Fruit fly (Drosophila melanogaster) whole organism, larva: ENCODE measurements around the gene CG13284.

Experiments used
- noc ChIP-seq: fragments of 200-800 bp; sonication (Bioruptor generic); optimal IDR thresholded peaks from 3 replicates; lab custom pipeline; 2019; ENCODE audit warnings: missing biosample characterization, mild to moderate bottlenecking, missing genetic modification characterization, moderate library complexity

CG13284 gene

DNA sequence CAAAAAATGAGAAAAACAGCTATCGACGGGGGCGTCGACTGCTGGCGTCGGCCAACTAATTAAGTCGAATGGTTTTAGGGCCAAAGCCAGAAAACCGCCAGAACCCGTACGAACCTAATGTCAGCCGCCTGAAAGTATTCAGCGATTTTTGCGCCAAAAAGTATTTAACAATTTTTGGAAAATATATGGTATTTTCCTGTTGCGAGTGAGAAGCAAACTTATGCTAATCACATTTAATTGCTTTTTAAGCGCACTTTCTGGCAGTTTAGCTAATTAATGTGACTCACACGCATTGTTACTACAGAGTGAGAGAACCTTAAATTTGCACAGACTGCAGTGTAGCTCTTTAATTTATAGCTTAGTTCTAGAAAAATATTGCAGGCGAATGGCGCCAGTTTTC is 14.0 kb upstream of the CG13284 start:
- no peak for TF ChIP-seq noc (tag; lab: Kevin White, UChicago)

DNA sequence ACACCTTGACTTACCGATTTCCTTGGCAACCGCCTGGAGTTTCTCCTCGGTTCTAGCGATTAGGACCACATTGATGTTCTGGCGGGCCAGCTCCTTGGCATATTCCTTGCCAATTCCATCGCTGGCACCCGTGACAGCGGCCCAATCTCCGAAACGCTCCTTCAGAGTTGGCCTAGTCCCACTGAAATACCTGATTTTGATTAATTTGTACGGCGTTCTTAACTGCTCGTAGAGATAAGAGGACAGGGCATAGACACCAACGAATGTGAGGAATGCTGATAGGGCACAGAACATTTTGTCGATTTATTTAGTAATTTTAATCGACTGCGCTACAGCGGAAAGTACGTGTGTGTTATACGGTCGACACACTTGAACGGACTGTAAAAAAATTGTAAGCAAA is 12.6 kb upstream of the CG13284 start, which contains the start of gene CG6012:
CG6012 (minus strand) TSS at position 364 of the 400 bp plus-strand sequence.
- no peak for TF ChIP-seq noc (tag; lab: Kevin White, UChicago)

DNA sequence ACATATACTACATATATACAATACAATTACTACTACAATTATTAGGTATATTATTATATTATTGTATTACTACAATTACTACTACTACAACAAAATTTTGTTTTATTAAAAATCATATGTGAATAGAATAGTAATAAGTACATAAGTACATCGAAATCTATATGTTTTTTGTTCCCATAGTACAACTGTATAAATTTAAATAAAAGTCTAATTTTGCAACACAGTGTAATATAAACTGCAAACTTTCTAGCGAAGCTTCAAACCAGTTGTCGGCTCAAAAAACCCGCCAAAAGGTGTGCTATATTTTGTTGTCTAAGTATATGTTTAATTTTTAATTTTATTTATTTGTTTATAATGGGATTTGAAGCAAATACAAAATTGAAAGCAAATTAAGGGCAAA is 11.1 kb upstream of the CG13284 start:
- no peak for TF ChIP-seq noc (tag; lab: Kevin White, UChicago)

DNA sequence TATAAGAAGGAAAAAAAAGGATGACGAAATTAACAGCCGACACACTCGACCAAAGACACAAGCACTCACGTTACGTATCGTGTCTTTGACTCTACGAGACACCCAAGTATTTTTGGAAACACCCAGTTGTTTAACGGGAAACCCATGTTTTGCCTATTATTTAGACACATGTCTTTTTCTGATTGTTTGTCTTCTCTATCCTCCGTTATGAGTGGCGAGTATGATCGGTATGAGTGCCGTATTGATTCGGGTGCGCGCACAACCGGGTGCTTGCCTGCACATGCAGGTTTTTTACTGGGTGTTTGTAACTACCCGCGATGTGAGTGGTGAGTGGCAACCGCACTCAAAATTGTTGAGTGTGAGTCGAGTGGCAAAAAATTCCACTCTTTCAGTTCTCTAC is 10.6 kb upstream of the CG13284 start:
- no peak for TF ChIP-seq noc (tag; lab: Kevin White, UChicago)

DNA sequence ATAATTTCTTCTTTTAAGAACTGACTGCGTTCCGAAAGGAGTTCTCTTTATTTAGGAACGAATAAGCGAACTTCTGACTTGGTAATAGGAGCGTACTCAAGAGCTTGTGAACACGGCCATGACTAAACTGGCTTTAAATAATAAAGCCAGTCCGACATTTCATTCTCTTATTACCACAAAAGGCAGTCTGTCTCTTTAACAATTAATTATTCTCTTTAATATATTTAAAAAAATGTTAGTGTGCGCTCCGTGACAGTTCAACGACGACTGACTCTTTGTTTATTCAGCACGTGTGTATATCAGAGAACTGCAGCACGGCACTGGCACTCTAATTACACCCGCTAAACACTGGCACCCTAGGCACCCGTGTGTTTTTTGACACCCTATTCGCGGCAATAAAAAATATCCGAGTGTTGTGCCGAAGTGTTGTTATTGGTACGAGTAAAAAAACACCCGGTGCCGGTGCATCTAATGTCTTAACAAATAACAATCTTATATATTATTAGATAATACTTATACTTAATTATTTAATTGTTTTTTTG is 10.0 kb upstream of the CG13284 start, which contains the start of gene CG31809:
CG31809 (minus strand) TSS at position 249 of the 542 bp plus-strand sequence.
- TF ChIP-seq noc (tag; lab: Kevin White, UChicago): no peak

DNA sequence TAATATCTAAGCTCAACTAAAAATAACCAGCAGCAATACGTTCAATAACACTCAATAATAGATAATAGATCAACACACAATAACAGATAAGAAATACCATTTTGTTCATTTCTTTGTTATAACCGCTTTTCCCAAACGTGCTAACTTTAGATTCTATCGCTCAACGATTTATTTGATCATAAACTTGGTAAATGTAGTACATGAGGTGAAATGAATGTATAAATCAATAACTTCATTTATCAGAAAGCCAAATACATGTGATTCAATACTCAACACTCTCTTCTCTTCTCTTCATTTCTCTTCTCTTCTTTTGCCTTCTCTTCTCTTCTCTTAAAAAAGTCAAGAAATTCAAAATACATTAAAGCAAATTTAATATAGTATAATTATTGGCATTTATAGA is 9.1 kb upstream of the CG13284 start:
- peak; percentile 52 for TF ChIP-seq noc (tag; lab: Kevin White, UChicago)

DNA sequence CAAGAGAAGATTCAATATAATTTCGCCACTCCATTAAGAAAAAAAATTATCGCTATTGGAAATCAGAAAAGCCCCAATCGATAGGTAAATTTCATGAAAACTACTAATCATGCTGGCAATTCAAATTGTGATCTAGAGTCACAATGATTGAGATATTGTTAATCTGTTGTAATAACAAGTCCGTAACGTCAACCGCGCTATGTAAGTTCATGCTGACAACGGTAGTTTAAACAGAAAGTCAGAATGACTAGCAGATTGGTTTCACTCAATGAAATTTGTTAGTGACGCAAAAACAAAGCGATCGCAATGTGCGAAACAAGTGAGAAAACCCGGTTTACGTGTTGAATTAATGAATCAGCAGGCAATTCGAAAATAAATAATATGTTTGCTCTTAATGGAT is 8.6 kb upstream of the CG13284 start:
- no peak for TF ChIP-seq noc (tag; lab: Kevin White, UChicago)

DNA sequence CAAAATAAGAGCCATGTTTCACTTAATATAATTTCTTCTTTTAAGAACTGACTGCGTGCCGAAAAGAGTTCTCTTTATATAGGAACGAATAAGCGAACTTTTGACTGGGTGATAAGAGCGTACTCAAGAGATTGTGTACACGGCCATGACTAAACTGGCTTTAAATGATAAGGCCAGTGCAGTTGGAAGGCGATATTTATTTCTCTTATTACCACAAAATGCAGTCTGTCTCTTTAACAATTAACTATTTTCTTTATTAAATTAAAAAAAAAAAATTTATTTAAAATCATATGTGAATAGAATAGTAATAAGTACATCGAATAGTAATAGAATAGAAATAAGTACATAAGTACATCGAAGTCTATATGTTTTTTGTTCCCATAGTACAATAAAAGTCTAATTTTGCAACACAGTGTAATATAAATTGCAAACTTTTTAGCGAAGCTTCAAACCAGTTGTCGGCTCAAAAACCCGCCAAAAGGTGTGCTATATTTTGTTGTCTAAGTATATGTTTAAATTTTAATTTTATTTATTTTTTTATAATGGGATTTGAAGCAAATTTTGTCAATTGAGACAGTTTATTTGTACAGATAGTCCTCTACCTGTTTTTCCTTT is 3.9 kb upstream of the CG13284 start, which contains the start of gene CG31810:
CG31810 (minus strand) TSS at position 51 of the 615 bp plus-strand sequence.
- no peak for TF ChIP-seq noc (tag; lab: Kevin White, UChicago)

DNA sequence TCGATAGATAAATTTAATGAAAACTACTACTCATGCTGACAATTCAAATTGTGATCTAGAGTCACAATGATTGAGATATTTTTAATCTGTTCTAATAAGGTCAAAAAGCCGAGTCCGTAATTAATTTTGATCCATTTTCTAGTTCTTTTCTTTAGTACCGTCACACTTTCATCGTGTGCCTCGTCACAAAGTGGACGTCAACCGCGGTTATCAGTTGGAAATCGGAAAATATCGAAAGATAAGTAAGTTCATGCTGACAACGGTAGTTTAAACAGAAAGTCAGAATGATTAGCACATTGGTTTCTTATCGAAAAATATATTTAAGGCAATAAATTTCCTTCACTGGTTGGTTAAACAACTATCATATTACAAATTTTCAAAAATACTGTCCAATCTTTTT is 1.9 kb upstream of the CG13284 start:
- no peak for TF ChIP-seq noc (tag; lab: Kevin White, UChicago)

DNA sequence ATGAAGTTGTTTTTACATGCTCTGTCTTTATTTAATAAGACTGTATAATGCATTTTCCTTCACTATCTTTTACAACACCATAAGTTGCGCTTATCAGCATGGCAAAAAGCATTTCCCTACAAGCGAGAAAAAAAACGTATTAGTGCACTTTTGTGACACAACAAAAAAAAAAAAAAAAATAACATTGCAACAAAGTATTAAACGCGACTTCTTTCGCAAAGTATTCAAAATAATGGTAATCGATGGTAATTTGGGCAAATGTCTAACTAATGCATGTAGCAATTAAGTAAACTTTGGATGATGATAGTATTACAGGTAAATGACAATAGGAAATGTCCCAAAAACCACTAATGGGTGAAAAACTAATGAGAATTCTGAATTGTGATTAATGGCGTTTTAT is 568 bp downstream of the CG13284 start:
- no peak for TF ChIP-seq noc (tag; lab: Kevin White, UChicago)

DNA sequence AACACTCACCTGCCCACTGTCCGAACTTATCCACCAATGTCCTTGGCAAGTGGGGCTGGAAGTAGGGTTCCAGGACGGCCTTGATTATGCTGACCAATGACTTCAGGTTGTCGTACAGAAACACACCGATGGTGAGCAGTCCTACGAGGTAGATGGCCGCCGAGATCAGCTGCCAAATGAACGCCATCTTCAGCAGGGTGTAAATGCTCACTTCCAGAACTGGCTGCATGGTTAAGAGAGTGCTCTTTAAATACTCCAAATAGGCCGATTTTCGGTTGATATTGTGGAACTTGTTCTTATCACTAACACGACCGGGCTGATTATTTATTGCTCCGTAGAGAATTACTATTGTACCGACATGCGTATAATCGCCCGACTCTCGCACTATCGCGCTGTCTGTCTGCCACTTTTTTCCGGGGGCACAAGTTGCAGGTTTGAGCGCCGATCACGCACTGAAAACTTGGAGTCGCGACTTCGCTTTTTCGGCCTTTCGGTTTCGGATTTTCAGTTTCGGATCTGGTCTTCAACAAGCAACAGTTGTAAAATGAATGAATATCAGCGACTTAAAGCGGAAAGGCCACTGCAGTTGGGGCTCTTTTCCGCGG is 1.7 kb downstream of the CG13284 start:
- peak; percentile 55 for TF ChIP-seq noc (tag; lab: Kevin White, UChicago)

DNA sequence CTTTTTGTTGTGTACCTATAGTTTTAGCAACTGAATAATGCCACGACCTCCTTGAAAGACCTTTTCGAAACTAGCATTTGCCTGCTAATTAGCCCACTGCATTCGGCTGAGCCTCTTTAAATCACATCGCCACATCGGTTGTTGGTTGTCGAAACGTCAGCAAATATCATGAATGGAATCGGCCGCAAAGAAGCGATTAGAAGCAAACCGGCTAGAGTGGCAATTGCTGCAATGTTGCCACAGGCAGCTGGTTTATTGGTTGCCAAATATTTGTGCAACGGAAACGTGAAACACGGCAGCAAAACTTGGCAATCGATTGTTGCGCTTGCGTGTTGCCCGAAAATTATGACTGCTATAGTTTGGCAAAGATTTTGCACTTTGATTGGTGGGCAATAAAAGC is 3.3 kb downstream of the CG13284 start:
- no peak for TF ChIP-seq noc (tag; lab: Kevin White, UChicago)

DNA sequence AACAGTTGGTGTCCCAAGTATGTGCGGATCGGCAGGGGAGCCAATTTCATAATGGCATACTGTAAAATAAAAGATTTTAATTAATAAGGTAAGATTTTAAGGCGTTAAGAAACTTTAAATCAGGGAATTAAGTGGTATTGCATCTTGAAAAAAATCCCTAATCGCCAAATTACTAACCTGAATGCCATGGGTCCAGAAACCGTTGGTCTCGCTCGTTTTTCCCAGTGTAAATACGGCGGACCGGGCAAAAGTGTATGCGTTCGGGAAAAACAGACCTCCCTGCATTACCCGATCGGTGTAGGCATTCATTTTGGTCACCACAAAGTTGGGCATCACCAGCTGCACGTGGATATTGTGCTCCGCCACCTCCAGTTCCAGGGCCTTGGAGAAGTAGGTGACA is 5.2 kb downstream of the CG13284 start:
- TF ChIP-seq noc (tag; lab: Kevin White, UChicago): no peak

DNA sequence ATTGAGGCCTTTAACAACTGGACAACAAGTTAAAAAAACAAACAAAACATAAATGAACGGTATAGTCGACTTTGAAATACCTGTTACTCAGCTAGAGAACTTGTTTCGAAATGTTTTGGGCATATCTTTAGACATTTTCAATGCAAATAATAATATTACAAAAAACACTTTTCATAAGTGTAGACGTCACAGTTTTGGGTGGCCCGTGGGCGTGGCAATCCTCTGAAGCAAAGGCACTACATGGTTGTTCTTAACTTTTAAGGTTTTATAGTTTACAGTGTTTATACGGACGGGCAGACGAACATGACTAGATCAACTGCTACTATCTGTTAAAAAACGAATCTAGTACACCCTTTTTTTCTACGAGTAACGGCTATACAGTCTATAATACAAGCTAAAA is 6.0 kb downstream of the CG13284 start:
- TF ChIP-seq noc (tag; lab: Kevin White, UChicago): no peak

DNA sequence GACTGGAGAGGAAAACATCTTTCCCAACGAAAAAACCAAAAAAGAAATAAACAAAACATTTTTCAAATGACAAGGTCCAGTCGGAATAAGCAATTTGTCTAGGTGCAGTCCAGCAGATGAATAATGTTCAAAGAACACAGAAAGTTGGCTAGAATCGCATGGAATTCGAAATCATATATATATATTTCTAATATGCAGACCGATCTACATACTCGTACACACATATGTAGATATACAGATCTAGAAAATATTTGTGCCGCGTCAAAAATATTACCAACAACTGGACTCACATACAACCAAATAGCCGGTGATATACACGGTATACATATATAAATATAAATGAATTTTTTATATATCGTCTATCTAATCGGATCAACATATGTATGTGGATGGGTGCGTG is 8.9 kb downstream of the CG13284 start:
- no peak for TF ChIP-seq noc (tag; lab: Kevin White, UChicago)

DNA sequence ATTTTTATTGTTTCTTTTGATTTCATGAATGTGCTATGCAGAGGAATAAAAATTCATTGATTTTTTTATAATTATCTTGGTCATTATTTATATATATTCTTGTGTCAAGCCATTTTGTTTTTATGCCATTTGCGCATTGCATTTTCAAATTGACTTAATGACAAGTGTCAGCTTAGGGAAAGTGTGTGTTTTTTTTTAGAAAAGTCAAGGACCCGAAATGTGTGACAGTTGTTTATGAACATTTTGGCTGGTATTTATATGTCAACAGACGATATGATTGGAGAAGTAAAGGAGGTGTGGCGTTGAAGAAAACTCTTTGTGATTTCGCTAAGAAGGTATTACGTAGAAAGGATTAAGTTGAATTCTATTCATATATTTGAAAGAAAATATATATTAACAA is 10.8 kb downstream of the CG13284 start, which contains the start of the genes SclA and SclB:
SclA (plus strand) TSS at position 301 of the 400 bp plus-strand sequence.
SclB (plus strand) TSS at position 301 of the 400 bp plus-strand sequence.
- TF ChIP-seq noc (tag; lab: Kevin White, UChicago): no peak

DNA sequence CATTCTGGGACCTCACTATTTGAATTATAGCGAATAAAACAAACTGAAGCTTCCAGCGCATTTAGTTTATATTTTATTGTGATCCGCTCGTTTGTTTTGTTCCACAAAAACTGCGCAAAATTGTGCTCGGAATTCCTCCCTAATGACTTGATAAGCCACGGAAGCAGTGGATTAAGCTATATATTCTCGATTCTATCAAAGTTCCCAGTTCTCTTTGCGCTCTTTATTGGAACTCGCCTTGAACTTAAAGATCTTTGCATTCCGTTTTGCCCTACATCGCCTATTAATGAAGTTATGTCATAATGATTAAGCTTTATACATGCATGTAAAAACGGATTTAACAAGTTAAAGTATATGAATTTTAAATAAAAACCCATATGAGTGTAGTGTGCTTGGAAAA is 11.4 kb downstream of the CG13284 start, which contains the start of gene Nepl9:
Nepl9 (minus strand) TSS at position 101 of the 400 bp plus-strand sequence.
- TF ChIP-seq noc (tag; lab: Kevin White, UChicago): no peak
